Fruit fly (Drosophila melanogaster) whole organism, embryonic: ENCODE measurements around the gene dbr.

Source experiments
- Bgb ChIP-seq: fragments of 200-800 bp; sonication (Bioruptor generic); IDR thresholded peaks from 2 replicates; pipeline ENCODE4 v1.3.6; 2022; ENCODE audit warnings: missing biosample characterization, missing genetic modification characterization; ENCODE audit not compliant: partially characterized antibody
- CG10147 ChIP-seq: fragments of 200-800 bp; sonication (Bioruptor generic); optimal IDR thresholded peaks from 2 replicates; lab custom pipeline; 2019; ENCODE audit warnings: missing biosample characterization, mild to moderate bottlenecking, missing genetic modification characterization, moderate library complexity
- CG15514 ChIP-seq: fragments of 200-800 bp; sonication (Bioruptor generic); optimal IDR thresholded peaks from 3 replicates; lab custom pipeline; 2017; ENCODE audit warnings: missing biosample characterization, missing genetic modification characterization, mild to moderate bottlenecking, moderate library complexity, missing genetic modification reagents
- CG1603 ChIP-seq: fragments of 200-800 bp; sonication (Bioruptor generic); optimal IDR thresholded peaks from 2 replicates; lab custom pipeline; 2019; ENCODE audit warnings: missing biosample characterization, mild to moderate bottlenecking, missing genetic modification characterization, moderate library complexity
- CG16815 ChIP-seq: fragments of 200-800 bp; sonication (Bioruptor generic); optimal IDR thresholded peaks from 3 replicates; lab custom pipeline; 2017; ENCODE audit warnings: missing biosample characterization, mild to moderate bottlenecking, missing genetic modification characterization
- CG18476 ChIP-seq: fragments of 200-800 bp; sonication (Bioruptor generic); optimal IDR thresholded peaks from 2 replicates; lab custom pipeline; 2016; ENCODE audit warnings: missing biosample characterization, mild to moderate bottlenecking, missing genetic modification characterization
- CG34376 ChIP-seq: fragments of 200-800 bp; sonication (Bioruptor generic); optimal IDR thresholded peaks from 2 replicates; lab custom pipeline; 2018; ENCODE audit warnings: missing biosample characterization, mild to moderate bottlenecking, missing genetic modification characterization
- CG43689 ChIP-seq: fragments of 200-800 bp; sonication (Bioruptor generic); IDR thresholded peaks from 2 replicates; pipeline ENCODE4 v1.3.6; 2022; ENCODE audit warnings: missing biosample characterization, missing genetic modification characterization
- CG4617 ChIP-seq: fragments of 200-800 bp; sonication (Bioruptor generic); optimal IDR thresholded peaks from 3 replicates; lab custom pipeline; 2016; ENCODE audit warnings: missing biosample characterization, missing genetic modification characterization, borderline replicate concordance
- CG6272 ChIP-seq: fragments of 200-800 bp; sonication (Bioruptor generic); IDR thresholded peaks from 2 replicates; pipeline ENCODE4 v1.3.6; 2022; ENCODE audit warnings: missing biosample characterization, missing genetic modification characterization
- CG6791 ChIP-seq: fragments of 200-800 bp; sonication (Bioruptor generic); IDR thresholded peaks from 3 replicates; pipeline ENCODE4 v1.3.6; 2022; ENCODE audit warnings: missing biosample characterization, missing genetic modification characterization; ENCODE audit not compliant: partially characterized antibody
- CG9817 ChIP-seq: fragments of 200-800 bp; sonication (Bioruptor generic); optimal IDR thresholded peaks from 2 replicates; lab custom pipeline; 2018; ENCODE audit warnings: missing biosample characterization, mild to moderate bottlenecking, missing genetic modification characterization, moderate library complexity
- Dp ChIP-seq: fragments of 200-800 bp; sonication (Bioruptor generic); optimal IDR thresholded peaks from 2 replicates; lab custom pipeline; 2018; ENCODE audit warnings: missing biosample characterization, mild to moderate bottlenecking, missing genetic modification characterization, moderate library complexity
- Dref ChIP-seq: fragments of 200-800 bp; sonication (Bioruptor generic); IDR thresholded peaks from 2 replicates; pipeline ENCODE4 v1.3.6; 2022; ENCODE audit warnings: missing biosample characterization, missing genetic modification characterization
- E2f2 ChIP-seq: fragments of 200-800 bp; sonication (Bioruptor generic); IDR thresholded peaks from 2 replicates; pipeline ENCODE4 v1.3.6; 2022; ENCODE audit warnings: missing biosample characterization, missing genetic modification characterization
- Ets65A ChIP-seq: fragments of 200-800 bp; sonication (Bioruptor generic); peaks from one replicate; lab custom pipeline; 2016; ENCODE audit warnings: missing biosample characterization, missing genetic modification characterization
- Ets97D ChIP-seq: fragments of 200-800 bp; sonication (Bioruptor generic); optimal IDR thresholded peaks from 3 replicates; lab custom pipeline; 2016; ENCODE audit warnings: missing biosample characterization, missing genetic modification characterization
- Hr39 ChIP-seq: fragments of >200 bp; optimal IDR thresholded peaks from 2 replicates; lab custom pipeline; 2017
- MESR4 ChIP-seq: fragments of 200-800 bp; sonication (Bioruptor generic); optimal IDR thresholded peaks from 2 replicates; lab custom pipeline; 2018; ENCODE audit warnings: missing biosample characterization, mild to moderate bottlenecking, missing genetic modification characterization, moderate library complexity
- Med ChIP-seq: fragments of 200-800 bp; sonication (Bioruptor generic); peaks from one replicate; lab custom pipeline; 2016; ENCODE audit warnings: missing biosample characterization, missing genetic modification characterization, mild to moderate bottlenecking, inconsistent platforms, moderate library complexity
- NC2α ChIP-seq: fragments of 200-800 bp; sonication (Bioruptor generic); optimal IDR thresholded peaks from 2 replicates; lab custom pipeline; 2016; ENCODE audit warnings: missing biosample characterization, missing genetic modification characterization
- NC2β ChIP-seq: fragments of 200-800 bp; sonication (Bioruptor generic); optimal IDR thresholded peaks from 2 replicates; lab custom pipeline; 2016; ENCODE audit warnings: missing biosample characterization, missing genetic modification characterization
- Oli ChIP-seq: fragments of 200-800 bp; sonication (Bioruptor generic); optimal IDR thresholded peaks from 2 replicates; lab custom pipeline; 2018; ENCODE audit warnings: missing biosample characterization, mild to moderate bottlenecking, missing genetic modification characterization, moderate library complexity
- Pdp1 ChIP-seq, 2 experiments: fragments of 200-800 bp; sonication (Bioruptor generic); optimal IDR thresholded peaks; 3 replicates each; lab custom pipeline; 2016; ENCODE audit warnings: missing biosample characterization in 2 of 2, missing genetic modification characterization in 2 of 2, mild to moderate bottlenecking in 1 of 2, moderate library complexity in 1 of 2
- Rx ChIP-seq: fragments of 200-800 bp; sonication (Bioruptor generic); IDR thresholded peaks from 2 replicates; pipeline ENCODE4 v1.3.6; 2022; ENCODE audit warnings: missing biosample characterization, missing genetic modification characterization
- Scr ChIP-seq: fragments of 200-800 bp; sonication (Bioruptor generic); IDR thresholded peaks from 2 replicates; pipeline ENCODE4 v1.3.6; 2022; ENCODE audit warnings: missing biosample characterization, missing genetic modification characterization; ENCODE audit not compliant: partially characterized antibody
- Sox100B ChIP-seq: fragments of 200-800 bp; sonication (Bioruptor generic); optimal IDR thresholded peaks from 3 replicates; lab custom pipeline; 2018; ENCODE audit warnings: missing biosample characterization, mild to moderate bottlenecking, missing genetic modification characterization
- Sry-δ ChIP-seq: fragments of 200-800 bp; sonication (Bioruptor generic); optimal IDR thresholded peaks from 2 replicates; lab custom pipeline; 2016; ENCODE audit warnings: missing biosample characterization, missing genetic modification characterization
- Trl ChIP-seq, 3 experiments: fragments of >200 bp in 2 of 3; fragments of 200-800 bp in 1 of 3; sonication (Bioruptor generic) in 1 of 3; optimal IDR thresholded peaks; 2 replicates in 1 of 3; 3 replicates in 2 of 3; lab custom pipeline; 2016 to 2017; ENCODE audit warnings: missing biosample characterization in 1 of 3, missing genetic modification characterization in 1 of 3
- ara ChIP-seq: fragments of 200-800 bp; sonication (Bioruptor generic); IDR thresholded peaks from 2 replicates; pipeline ENCODE4 v1.3.6; 2022; ENCODE audit warnings: missing biosample characterization, missing genetic modification characterization
- br ChIP-seq: fragments of >200 bp; optimal IDR thresholded peaks from 2 replicates; lab custom pipeline; 2017
- crp ChIP-seq, 2 experiments: fragments of 200-800 bp; sonication (Bioruptor generic); optimal IDR thresholded peaks; 2 replicates in 1 of 2; 3 replicates in 1 of 2; lab custom pipeline; 2017; ENCODE audit warnings: missing biosample characterization in 2 of 2, missing genetic modification characterization in 2 of 2, mild to moderate bottlenecking in 1 of 2, moderate library complexity in 1 of 2
- exex ChIP-seq: fragments of 200-800 bp; sonication (Bioruptor generic); optimal IDR thresholded peaks from 4 replicates; lab custom pipeline; 2018; ENCODE audit warnings: missing biosample characterization, mild to moderate bottlenecking, missing genetic modification characterization, moderate library complexity
- ftz-f1 ChIP-seq: fragments of 200-800 bp; sonication (Bioruptor generic); optimal IDR thresholded peaks from 2 replicates; lab custom pipeline; 2016; ENCODE audit warnings: missing biosample characterization, missing genetic modification characterization
- gfzf ChIP-seq: fragments of 200-800 bp; sonication (Bioruptor generic); optimal IDR thresholded peaks from 2 replicates; lab custom pipeline; 2016; ENCODE audit warnings: missing biosample characterization, mild to moderate bottlenecking, missing genetic modification characterization, moderate library complexity
- hbn ChIP-seq: fragments of 200-800 bp; sonication (Bioruptor generic); IDR thresholded peaks from 2 replicates; pipeline ENCODE4 v1.3.6; 2022; ENCODE audit warnings: missing biosample characterization, missing genetic modification characterization; ENCODE audit not compliant: partially characterized antibody
- nom ChIP-seq: fragments of 200-800 bp; sonication (Bioruptor generic); optimal IDR thresholded peaks from 2 replicates; lab custom pipeline; 2017; ENCODE audit warnings: missing biosample characterization, missing genetic modification characterization, mild to moderate bottlenecking, moderate library complexity, missing genetic modification reagents
- pzg ChIP-seq: fragments of 200-800 bp; sonication (Bioruptor generic); optimal IDR thresholded peaks from 3 replicates; lab custom pipeline; 2018; ENCODE audit warnings: missing biosample characterization, mild to moderate bottlenecking, missing genetic modification characterization, moderate library complexity
- salm ChIP-seq: fragments of 200-800 bp; sonication (Bioruptor generic); optimal IDR thresholded peaks from 2 replicates; lab custom pipeline; 2018; ENCODE audit warnings: missing biosample characterization, mild to moderate bottlenecking, missing genetic modification characterization
- sug ChIP-seq: fragments of 200-800 bp; optimal IDR thresholded peaks from 2 replicates; lab custom pipeline; 2019; ENCODE audit warnings: missing biosample characterization, mild to moderate bottlenecking, missing genetic modification characterization, moderate library complexity
- tgo ChIP-seq: fragments of 200-800 bp; sonication (Bioruptor generic); IDR thresholded peaks from 3 replicates; pipeline ENCODE4 v1.3.6; 2022; ENCODE audit warnings: missing biosample characterization, missing genetic modification characterization
- tio ChIP-seq: fragments of 200-800 bp; sonication (Bioruptor generic); optimal IDR thresholded peaks from 2 replicates; lab custom pipeline; 2017; ENCODE audit warnings: missing biosample characterization, missing genetic modification characterization, inconsistent platforms
- twi ChIP-seq: fragments of 200-800 bp; optimal IDR thresholded peaks from 2 replicates; lab custom pipeline; 2019; ENCODE audit warnings: missing biosample characterization, mild to moderate bottlenecking, missing genetic modification characterization, moderate library complexity
- unc-4 ChIP-seq: fragments of 200-800 bp; sonication (Bioruptor generic); IDR thresholded peaks from 2 replicates; pipeline ENCODE4 v1.3.6; 2022; ENCODE audit warnings: missing biosample characterization, missing genetic modification characterization; ENCODE audit not compliant: partially characterized antibody
- zen ChIP-seq: fragments of 200-800 bp; sonication (Bioruptor generic); optimal IDR thresholded peaks from 3 replicates; lab custom pipeline; 2018; ENCODE audit warnings: missing biosample characterization, mild to moderate bottlenecking, missing genetic modification characterization, moderate library complexity

The dbr gene

dm6 chr2L:106540-106939, 40.3 kb downstream of the dbr start, which contains the start of the genes Nhe1 and Sam-S (continued):
- TF ChIP-seq CG15514 (GFP tag; lab: Kevin White, UChicago) (peak; percentile 95), CG4617 (GFP tag; lab: Kevin White, UChicago) (peak; percentile 38), CG16815 (GFP tag; lab: Kevin White, UChicago) (no peak), Dref (GFP tag; lab: Robert Waterston, UW) (peak; percentile 55), Sry-δ (peak; percentile 22), twi (tag; lab: Kevin White, UChicago) (peak; percentile 15), E2f2 (peak; percentile 89), tgo (GFP tag; lab: Robert Waterston, UW) (no peak), NC2α (no peak), Bgb (GFP tag; lab: Robert Waterston, UW) (0 out of 2 replicates have a peak, but pooled peaks have one; percentile 10), unc-4 (GFP tag; lab: Robert Waterston, UW) (0 out of 2 replicates have a peak, but pooled peaks have one; percentile 35), pzg (GFP tag; lab: Kevin White, UChicago) (peak; percentile 40), Scr (peak; percentile 14), CG1603 (tag; lab: Kevin White, UChicago) (peak; percentile 8), Dp (GFP tag; lab: Kevin White, UChicago) (peak; percentile 83), hbn (GFP tag; lab: Robert Waterston, UW) (no peak), CG6791 (GFP tag; lab: Robert Waterston, UW) (0 out of 3 replicates have a peak, but pooled peaks have one; percentile 27), br (lab: Kevin White, UChicago) (no peak), CG6272 (no peak), CG10147 (no peak), Hr39 (lab: Kevin White, UChicago) (no peak), MESR4 (peak; percentile 83), crp (GFP tag; optimal IDR thresholded peaks at IDR 0.05; lab: Kevin White, UChicago) (peak in 1 of 2 experiments; percentile 78), Sox100B (GFP tag; lab: Kevin White, UChicago) (no peak), Ets97D (GFP tag; lab: Kevin White, UChicago) (peak; percentile 6)

dm6 chr2L:107032-107431, 40.8 kb downstream of the dbr start:
- TF ChIP-seq NC2β (GFP tag; lab: Kevin White, UChicago) (no peak), sug (tag; lab: Kevin White, UChicago) (peak; percentile 81), CG34376 (peak; percentile 42), Med (GFP tag; lab: Kevin White, UChicago) (peak; percentile 38), gfzf (peak; percentile 25), Pdp1 (GFP tag; optimal IDR thresholded peaks at IDR 0.05; lab: Kevin White, UChicago) (peak in 1 of 2 experiments; percentile 48), CG6791 (GFP tag; lab: Robert Waterston, UW) (0 out of 3 replicates have a peak, but pooled peaks have one; percentile 9), CG9817 (no peak), salm (tag; lab: Kevin White, UChicago) (no peak)

- TF ChIP-seq unc-4 (GFP tag; lab: Robert Waterston, UW) = peak; percentile 52
- no peak for TF ChIP-seq zen (tag; lab: Kevin White, UChicago)
- no peak for TF ChIP-seq tio (GFP tag; lab: Kevin White, UChicago)
- TF ChIP-seq CG43689 = no peak
- no peak for TF ChIP-seq Rx
- peak; percentile 53; the same call in 1 of the 2 replicates for TF ChIP-seq Bgb (GFP tag; lab: Robert Waterston, UW)
- TF ChIP-seq Oli = no peak
- TF ChIP-seq Ets65A (GFP tag; lab: Kevin White, UChicago) = no peak
- TF ChIP-seq nom = peak; percentile 63
- TF ChIP-seq exex (tag; lab: Kevin White, UChicago) = peak; percentile 47
- peak; percentile 9 for TF ChIP-seq ftz-f1 (GFP tag; lab: Kevin White, UChicago)
- peak; percentile 87 to 95 for TF ChIP-seq Trl (optimal IDR thresholded peaks at IDR 0.05; lab: Kevin White, UChicago)
- no peak for TF ChIP-seq Trl (GFP tag; optimal IDR thresholded peaks at IDR 0.05; lab: Kevin White, UChicago)
- no peak for TF ChIP-seq NC2α
- no peak for TF ChIP-seq CG18476 (GFP tag; lab: Kevin White, UChicago)
- TF ChIP-seq ara = no peak
Observed at dm6 chr2L:107476-108436, 41.5 kb downstream of the dbr start.
